Worm (Caenorhabditis elegans) whole organism, midembryonic: ENCODE data around the gene C10E2.5.
A peak's percentile ranks its signal among the peaks of the same experiment; 100 is the strongest.

Experiments
- T22C8.4 ChIP-seq: fragments of 200-800 bp; sonication (Bioruptor generic); IDR thresholded peaks from 2 replicates; pipeline ENCODE4 v1.3.6; 2022; ENCODE audit warnings: missing genetic modification characterization, missing compliant biosample characterization
- cog-1 ChIP-seq: sonication (generic microtip); optimal IDR thresholded peaks from 2 replicates; lab custom pipeline; 2016; ENCODE audit warnings: missing genetic modification characterization, missing compliant biosample characterization
- flt-1 ChIP-seq: fragments of 200-800 bp; sonication (Bioruptor generic); IDR thresholded peaks from 2 replicates; pipeline ENCODE4 v1.3.6; 2022; ENCODE audit warnings: missing genetic modification characterization, missing compliant biosample characterization
- klf-2 ChIP-seq: fragments of 200-800 bp; sonication (Bioruptor generic); conservative IDR thresholded peaks from 2 replicates; pipeline ENCODE4 v1.3.6; 2022; ENCODE audit warnings: missing genetic modification reagents, missing genetic modification characterization, missing compliant biosample characterization
- med-1 ChIP-seq: sonication (generic microtip); optimal IDR thresholded peaks from 2 replicates; lab custom pipeline; 2017; ENCODE audit warnings: missing genetic modification characterization, mild to moderate bottlenecking, missing compliant biosample characterization, antibody characterized with exemption, missing genetic modification reagents; ENCODE audit not compliant: insufficient read depth
- ref-1 ChIP-seq: fragments of 200-800 bp; sonication (Bioruptor generic); conservative IDR thresholded peaks from 2 replicates; pipeline ENCODE4 v1.3.6; 2022; ENCODE audit warnings: missing genetic modification reagents, missing genetic modification characterization, missing compliant biosample characterization
- tab-1 ChIP-seq: fragments of 200-800 bp; sonication (Bioruptor generic); IDR thresholded peaks from 2 replicates; pipeline ENCODE4 v1.3.6; 2022; ENCODE audit warnings: missing genetic modification characterization, missing compliant biosample characterization
- ztf-23 ChIP-seq: fragments of 200-800 bp; sonication (Bioruptor generic); IDR thresholded peaks from 2 replicates; pipeline ENCODE4 v1.3.6; 2022; ENCODE audit warnings: missing genetic modification reagents, missing genetic modification characterization, missing compliant biosample characterization
- ztf-29 ChIP-seq: fragments of 200-800 bp; sonication (Bioruptor generic); IDR thresholded peaks from 2 replicates; pipeline ENCODE4 v1.3.6; 2022; ENCODE audit warnings: missing genetic modification reagents, missing genetic modification characterization, missing compliant biosample characterization

The C10E2.5 gene

DNA sequence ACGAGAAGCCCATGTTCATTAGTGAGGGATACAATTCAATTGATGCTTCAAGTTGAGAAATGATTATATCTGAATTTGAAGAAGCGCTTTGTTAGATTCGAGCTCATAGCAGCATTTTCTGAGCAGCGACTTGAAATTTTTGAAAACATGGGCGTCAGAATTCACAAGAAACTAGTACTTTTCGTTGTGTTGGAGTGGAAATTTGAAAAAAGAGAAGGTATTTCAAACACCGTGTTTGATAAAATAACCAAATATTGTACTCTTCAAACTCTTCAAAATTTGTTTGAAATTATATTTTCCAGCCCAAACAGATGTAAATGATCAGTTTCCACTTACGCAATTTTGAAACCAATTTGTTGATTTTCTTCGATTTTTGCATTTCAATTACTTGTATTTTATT lies 9.4 kb downstream of the C10E2.5 start, which contains the start of gene C10E2.2:
C10E2.2 (plus strand) TSS at position 301 of the 400 bp plus-strand sequence.
- no peak for TF ChIP-seq flt-1 (GFP tag; lab: Robert Waterston, UW)
- TF ChIP-seq tab-1 (GFP tag; lab: Robert Waterston, UW): no peak
- no peak for TF ChIP-seq med-1 (GFP tag; lab: Kevin White, UChicago)
- TF ChIP-seq ztf-29 (GFP tag; lab: Robert Waterston, UW): no peak
- TF ChIP-seq ref-1 (GFP tag; lab: Robert Waterston, UW): no peak
- TF ChIP-seq T22C8.4: no peak
- TF ChIP-seq klf-2: no peak
- TF ChIP-seq cog-1 (tag; lab: Kevin White, UChicago): no peak
- no peak for TF ChIP-seq ztf-23

DNA sequence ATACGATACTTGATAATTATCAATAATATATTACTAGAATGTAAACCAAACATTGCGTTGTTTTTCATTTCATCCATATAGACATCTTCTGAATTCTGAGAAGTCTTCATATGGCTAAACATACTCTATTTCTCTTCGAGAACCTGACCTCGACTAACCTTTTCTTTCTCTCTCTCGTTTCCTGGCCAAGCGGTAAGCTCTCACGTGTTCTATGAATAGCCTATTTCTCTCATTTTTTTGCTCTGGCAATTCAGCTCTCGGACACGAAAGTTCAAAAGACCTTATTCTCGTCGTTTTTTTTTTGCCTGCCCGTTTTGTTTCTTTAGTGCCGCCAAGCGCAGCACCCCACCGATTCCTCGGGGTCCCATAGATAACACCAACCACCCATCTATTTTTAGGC lies 16.9 kb downstream of the C10E2.5 start:
- TF ChIP-seq ztf-23 (no peak), cog-1 (tag; lab: Kevin White, UChicago) (no peak), ztf-29 (GFP tag; lab: Robert Waterston, UW) (no peak), med-1 (GFP tag; lab: Kevin White, UChicago) (no peak), tab-1 (GFP tag; lab: Robert Waterston, UW) (no peak), flt-1 (GFP tag; lab: Robert Waterston, UW) (no peak), ref-1 (GFP tag; lab: Robert Waterston, UW) (no peak), T22C8.4 (no peak), klf-2 (no peak)

DNA sequence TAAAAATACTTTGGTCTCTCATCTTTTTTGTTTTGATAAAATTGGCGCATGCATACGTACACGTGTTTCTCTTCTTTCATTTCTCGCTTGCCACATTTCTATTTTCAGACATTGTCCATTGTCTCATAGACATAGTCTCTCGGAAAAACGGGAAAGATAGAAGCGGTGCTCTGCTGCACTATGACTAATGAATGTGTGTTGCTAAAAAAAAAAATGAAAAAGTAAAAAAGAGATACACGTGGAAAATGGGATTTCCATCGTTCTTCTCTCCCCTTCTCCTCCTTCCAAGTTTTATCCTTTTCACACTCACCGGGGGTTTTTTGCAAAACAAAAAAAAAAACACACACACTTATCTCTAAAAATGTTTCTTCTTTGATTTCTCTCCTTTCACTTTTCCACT lies 19.4 kb downstream of the C10E2.5 start:
- TF ChIP-seq ztf-23: no peak

DNA sequence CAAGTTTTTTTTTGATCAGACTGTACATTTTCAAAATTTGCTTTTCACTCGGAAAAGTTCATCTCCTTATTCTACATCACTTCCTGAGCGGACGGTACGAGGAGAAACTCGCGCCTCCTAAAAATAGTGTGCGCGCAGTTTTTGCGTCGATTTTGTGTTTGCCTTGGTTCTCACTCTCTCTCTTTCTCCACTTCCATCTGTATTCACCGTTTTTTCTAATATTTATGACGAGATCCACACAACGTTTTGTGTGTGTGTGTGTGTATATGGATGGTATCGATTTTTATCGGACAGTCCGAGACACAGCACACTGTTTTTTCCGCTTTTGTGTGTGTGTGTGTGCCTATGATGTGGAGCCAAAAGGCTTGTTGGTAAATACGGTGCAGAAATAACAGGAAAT lies 21.0 kb downstream of the C10E2.5 start:
- TF ChIP-seq flt-1 (GFP tag; lab: Robert Waterston, UW) (no peak), T22C8.4 (no peak), cog-1 (tag; lab: Kevin White, UChicago) (no peak), med-1 (GFP tag; lab: Kevin White, UChicago) (no peak), tab-1 (GFP tag; lab: Robert Waterston, UW) (no peak), ztf-23 (no peak), ref-1 (GFP tag; lab: Robert Waterston, UW) (no peak)

DNA sequence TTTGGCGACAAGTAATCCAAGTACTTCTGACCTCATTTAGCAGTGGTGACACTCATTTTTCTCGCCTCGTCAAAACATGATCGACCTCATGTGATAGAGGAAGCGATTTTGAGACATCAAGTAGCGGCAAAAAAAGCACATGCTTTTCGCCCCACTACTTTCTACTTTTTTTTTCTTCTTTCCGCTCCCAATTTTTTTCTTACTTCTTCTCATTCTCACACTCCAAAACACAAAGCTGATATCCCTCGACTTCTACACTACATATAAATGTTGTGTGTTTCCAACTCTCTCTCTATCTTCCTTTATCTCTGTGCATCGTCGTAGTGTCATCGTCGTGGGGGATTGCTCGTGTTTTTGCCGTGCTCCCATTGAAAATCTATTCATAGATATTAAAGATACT lies 22.1 kb downstream of the C10E2.5 start:
- TF ChIP-seq tab-1 (GFP tag; lab: Robert Waterston, UW) (no peak), med-1 (GFP tag; lab: Kevin White, UChicago) (no peak), ztf-23 (no peak), ztf-29 (GFP tag; lab: Robert Waterston, UW) (no peak), T22C8.4 (no peak), klf-2 (no peak), cog-1 (tag; lab: Kevin White, UChicago) (no peak), flt-1 (GFP tag; lab: Robert Waterston, UW) (no peak), ref-1 (GFP tag; lab: Robert Waterston, UW) (no peak)

DNA sequence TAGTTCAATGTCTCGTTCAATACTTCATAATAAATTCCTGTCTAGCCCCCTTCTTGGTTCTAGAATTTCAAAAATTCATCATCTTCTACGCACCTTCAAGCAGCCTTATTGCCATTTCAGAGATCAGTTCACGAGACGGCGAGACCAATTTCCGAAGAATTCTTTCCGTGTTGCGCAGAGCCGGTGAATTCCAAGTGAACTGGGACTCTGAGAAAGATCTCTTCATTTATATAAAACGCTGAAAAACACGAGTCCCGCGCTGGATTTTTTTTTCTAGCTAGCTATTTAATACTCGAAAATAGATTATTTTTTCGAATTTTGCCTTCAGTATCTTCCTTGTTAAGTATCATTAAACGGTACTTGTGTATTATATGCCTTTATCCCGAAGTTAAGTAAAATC lies 23.2 kb downstream of the C10E2.5 start:
- TF ChIP-seq cog-1 (tag; lab: Kevin White, UChicago): no peak
- TF ChIP-seq ztf-23: no peak
- no peak for TF ChIP-seq T22C8.4
- TF ChIP-seq ztf-29 (GFP tag; lab: Robert Waterston, UW): no peak
- TF ChIP-seq klf-2: no peak

DNA sequence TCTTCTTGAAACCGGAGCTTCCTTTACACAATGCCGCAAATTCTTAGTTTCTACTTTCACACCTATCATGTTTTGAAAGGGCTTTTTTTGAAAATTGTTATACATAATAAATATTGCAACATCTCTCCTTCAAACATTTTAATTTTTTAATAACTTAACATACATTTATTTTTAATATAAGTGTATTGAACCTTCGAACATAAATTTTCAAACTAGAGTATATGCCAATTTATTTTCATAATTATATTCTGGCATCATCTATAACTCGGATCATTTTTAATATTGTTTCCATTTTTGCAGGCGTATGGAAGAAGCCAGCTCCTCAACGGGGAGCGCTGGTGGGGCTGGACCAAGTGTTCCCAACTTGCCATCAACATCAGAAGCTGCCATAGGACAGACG lies 25.1 kb downstream of the C10E2.5 start, which contains the start of gene hda-4:
hda-4 (plus strand) TSS at position 301 of the 400 bp plus-strand sequence.
- TF ChIP-seq cog-1 (tag; lab: Kevin White, UChicago) (no peak), ztf-29 (GFP tag; lab: Robert Waterston, UW) (no peak), flt-1 (GFP tag; lab: Robert Waterston, UW) (no peak), ztf-23 (no peak)

DNA sequence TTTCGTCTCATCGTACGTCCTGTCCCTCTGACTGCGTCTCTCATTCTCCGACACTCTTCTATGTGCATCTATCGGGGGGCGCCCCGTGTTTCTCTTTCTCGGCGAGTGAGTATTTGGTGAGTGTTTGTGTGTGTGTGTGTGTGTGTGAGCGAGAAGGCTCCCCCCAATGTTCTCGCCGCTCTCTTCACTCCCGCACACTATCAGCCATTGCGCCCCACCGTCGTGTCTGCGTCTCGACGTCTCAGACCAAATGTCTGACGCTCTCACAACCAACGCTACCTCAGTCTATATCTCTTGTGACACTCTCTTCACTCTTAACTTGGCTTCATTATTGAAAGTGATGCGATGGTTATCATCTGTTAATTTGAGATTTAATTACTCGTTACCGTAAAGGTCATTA lies 27.5 kb downstream of the C10E2.5 start:
- TF ChIP-seq flt-1 (GFP tag; lab: Robert Waterston, UW): peak; percentile 74
- no peak for TF ChIP-seq med-1 (GFP tag; lab: Kevin White, UChicago)
- TF ChIP-seq tab-1 (GFP tag; lab: Robert Waterston, UW): no peak
- TF ChIP-seq ref-1 (GFP tag; lab: Robert Waterston, UW): no peak
- peak; percentile 14; the same call in 1 of the 2 replicates for TF ChIP-seq ztf-29 (GFP tag; lab: Robert Waterston, UW)
- peak; percentile 63; the same call in 1 of the 2 replicates for TF ChIP-seq ztf-23
- no peak for TF ChIP-seq T22C8.4
- TF ChIP-seq klf-2: no peak
- TF ChIP-seq cog-1 (tag; lab: Kevin White, UChicago): peak; percentile 78

DNA sequence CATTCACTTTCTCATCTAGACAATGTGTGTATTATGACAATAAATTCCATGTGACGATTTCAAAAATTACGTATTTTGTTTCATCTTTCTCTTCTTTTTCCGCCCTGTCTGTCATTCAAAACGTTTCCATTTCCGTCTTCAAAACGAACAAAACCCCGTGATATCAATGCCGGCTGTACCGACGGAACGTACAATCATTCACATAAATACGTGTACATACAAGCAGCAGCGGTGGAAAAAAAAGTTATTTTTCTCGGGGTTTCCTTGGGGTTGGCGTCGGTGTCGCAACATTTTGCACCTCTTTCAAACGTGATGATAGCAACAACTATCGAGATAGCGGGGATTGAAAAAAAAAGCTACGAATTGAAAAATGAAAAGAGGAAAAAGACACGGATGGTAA lies 29.4 kb downstream of the C10E2.5 start:
- TF ChIP-seq cog-1 (tag; lab: Kevin White, UChicago): no peak
- TF ChIP-seq ztf-23: no peak

DNA sequence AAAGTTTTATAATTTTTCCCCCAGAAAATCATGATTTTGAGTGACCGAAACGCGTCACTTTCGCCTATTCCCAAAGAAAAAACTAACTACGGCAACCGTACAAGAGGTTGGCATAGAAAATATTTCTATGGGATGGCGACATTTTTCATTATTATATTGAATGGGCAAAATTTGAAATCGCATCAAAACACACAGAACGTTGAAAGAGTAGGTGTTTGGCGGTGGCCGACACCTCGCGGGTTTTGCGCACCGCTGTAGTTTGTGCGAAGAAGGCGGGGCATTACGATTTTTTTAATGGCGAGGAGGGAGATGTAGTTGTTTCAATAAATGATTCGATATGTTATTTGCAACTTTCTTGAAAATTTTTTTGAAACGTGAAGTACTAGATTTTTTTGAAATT lies 32.4 kb downstream of the C10E2.5 start:
- TF ChIP-seq ztf-23 (no peak), tab-1 (GFP tag; lab: Robert Waterston, UW) (no peak), ref-1 (GFP tag; lab: Robert Waterston, UW) (no peak), cog-1 (tag; lab: Kevin White, UChicago) (no peak), T22C8.4 (no peak), klf-2 (no peak), flt-1 (GFP tag; lab: Robert Waterston, UW) (no peak), med-1 (GFP tag; lab: Kevin White, UChicago) (no peak), ztf-29 (GFP tag; lab: Robert Waterston, UW) (no peak)

DNA sequence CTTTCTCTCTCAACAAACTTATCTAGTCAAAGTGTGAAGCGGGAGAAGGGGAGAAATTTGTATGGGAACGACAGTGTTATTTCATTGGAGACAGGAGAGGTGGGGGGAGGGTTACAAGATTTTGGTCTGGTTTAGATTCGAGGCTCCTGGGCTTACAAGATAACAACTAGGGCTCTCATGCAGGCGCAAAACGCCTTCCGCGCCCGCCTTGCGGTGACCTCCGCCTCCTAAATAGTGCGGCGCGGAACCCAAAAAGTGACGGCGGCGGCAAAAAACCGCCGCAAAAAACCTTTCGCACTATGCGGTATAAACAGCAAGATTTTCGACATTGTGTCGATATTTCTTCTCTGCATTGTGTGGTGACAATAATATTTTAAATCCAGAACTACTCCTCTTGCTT lies 38.4 kb downstream of the C10E2.5 start:
- TF ChIP-seq ztf-29 (GFP tag; lab: Robert Waterston, UW) (no peak), flt-1 (GFP tag; lab: Robert Waterston, UW) (no peak), cog-1 (tag; lab: Kevin White, UChicago) (no peak), tab-1 (GFP tag; lab: Robert Waterston, UW) (no peak), klf-2 (no peak), ztf-23 (no peak), ref-1 (GFP tag; lab: Robert Waterston, UW) (no peak), med-1 (GFP tag; lab: Kevin White, UChicago) (no peak), T22C8.4 (no peak)
